Fruit fly (Drosophila melanogaster) whole organism, embryonic: ENCODE measurements around the gene CG31776.

Experiments used
- Adf1 ChIP-seq: fragments of 200-800 bp; sonication (Bioruptor generic); IDR thresholded peaks from 2 replicates; pipeline ENCODE4 v1.3.6; 2022; ENCODE audit warnings: missing biosample characterization, missing genetic modification characterization
- Atf3 ChIP-seq: fragments of 200-800 bp; sonication (Bioruptor generic); optimal IDR thresholded peaks from 3 replicates; lab custom pipeline; 2016; ENCODE audit warnings: missing biosample characterization, missing genetic modification characterization
- Awh ChIP-seq: fragments of 200-800 bp; sonication (Bioruptor generic); IDR thresholded peaks from 2 replicates; pipeline ENCODE4, ENCODE4 v1.3.6; 2022; ENCODE audit warnings: missing biosample characterization, missing genetic modification characterization
- CG12659 ChIP-seq: fragments of 200-800 bp; sonication (Bioruptor generic); optimal IDR thresholded peaks from 3 replicates; lab custom pipeline; 2017; ENCODE audit warnings: mild to moderate bottlenecking, missing biosample characterization, missing genetic modification reagents, missing genetic modification characterization
- CG15479 ChIP-seq: fragments of 200-800 bp; sonication (Bioruptor generic); optimal IDR thresholded peaks from 3 replicates; lab custom pipeline; 2019; ENCODE audit warnings: missing biosample characterization, mild to moderate bottlenecking, missing genetic modification characterization, moderate library complexity
- CG1647 ChIP-seq: fragments of 200-800 bp; sonication (Bioruptor generic); optimal IDR thresholded peaks from 3 replicates; lab custom pipeline; 2016; ENCODE audit warnings: missing biosample characterization, missing genetic modification characterization
- CG17328 ChIP-seq: fragments of 200-800 bp; sonication (Bioruptor generic); IDR thresholded peaks from 2 replicates; pipeline ENCODE4 v1.3.6; 2022; ENCODE audit warnings: missing biosample characterization, missing genetic modification characterization
- CG17802 ChIP-seq: fragments of 200-800 bp; sonication (Bioruptor generic); optimal IDR thresholded peaks from 2 replicates; lab custom pipeline; 2018; ENCODE audit warnings: missing biosample characterization, mild to moderate bottlenecking, missing genetic modification characterization, moderate library complexity
- CG1792 ChIP-seq: fragments of 200-800 bp; sonication (Bioruptor generic); optimal IDR thresholded peaks from 2 replicates; lab custom pipeline; 2016; ENCODE audit warnings: missing biosample characterization, missing genetic modification characterization
- CG2199 ChIP-seq: fragments of 200-800 bp; sonication (Bioruptor generic); IDR thresholded peaks from 3 replicates; pipeline ENCODE4 v1.3.6; 2022; ENCODE audit warnings: missing biosample characterization, missing genetic modification characterization
- CG30431 ChIP-seq: fragments of 200-800 bp; sonication (Bioruptor generic); optimal IDR thresholded peaks from 2 replicates; lab custom pipeline; 2017; ENCODE audit warnings: missing biosample characterization, missing genetic modification characterization
- CG3163 ChIP-seq: fragments of 200-800 bp; sonication (Bioruptor generic); optimal IDR thresholded peaks from 3 replicates; lab custom pipeline; 2016; ENCODE audit warnings: missing biosample characterization, missing genetic modification characterization
- CG3838 ChIP-seq: fragments of 200-800 bp; sonication (Bioruptor generic); optimal IDR thresholded peaks from 3 replicates; lab custom pipeline; 2016; ENCODE audit warnings: missing biosample characterization, missing genetic modification characterization
- CG4424 ChIP-seq: fragments of 200-800 bp; sonication (Bioruptor generic); optimal IDR thresholded peaks from 3 replicates; lab custom pipeline; 2016; ENCODE audit warnings: missing biosample characterization, missing genetic modification characterization
- CG4820 ChIP-seq: fragments of 200-800 bp; sonication (Bioruptor generic); optimal IDR thresholded peaks from 3 replicates; lab custom pipeline; 2016; ENCODE audit warnings: missing biosample characterization, missing genetic modification characterization
- CG5245 ChIP-seq: fragments of 200-800 bp; sonication (Bioruptor generic); optimal IDR thresholded peaks from 3 replicates; lab custom pipeline; 2016; ENCODE audit warnings: missing biosample characterization, missing genetic modification characterization
- CG7556 ChIP-seq: fragments of 200-800 bp; sonication (Bioruptor generic); optimal IDR thresholded peaks from 2 replicates; lab custom pipeline; 2017; ENCODE audit warnings: missing biosample characterization, mild to moderate bottlenecking, missing genetic modification characterization
- CG7928 ChIP-seq: fragments of 200-800 bp; sonication (Bioruptor generic); optimal IDR thresholded peaks from 2 replicates; lab custom pipeline; 2017; ENCODE audit warnings: missing biosample characterization, mild to moderate bottlenecking, missing genetic modification characterization
- CG7963 ChIP-seq: fragments of 200-800 bp; sonication (Bioruptor generic); IDR thresholded peaks from 3 replicates; pipeline ENCODE4 v1.3.6; 2022; ENCODE audit warnings: missing biosample characterization, missing genetic modification characterization; ENCODE audit not compliant: partially characterized antibody
- CG9437 ChIP-seq: fragments of 200-800 bp; sonication (Bioruptor generic); optimal IDR thresholded peaks from 2 replicates; lab custom pipeline; 2018; ENCODE audit warnings: missing biosample characterization, mild to moderate bottlenecking, missing genetic modification characterization
- CTCF ChIP-seq: fragments of 200-800 bp; sonication (Bioruptor generic); optimal IDR thresholded peaks from 2 replicates; lab custom pipeline; 2017; ENCODE audit warnings: missing biosample characterization, mild to moderate bottlenecking, missing genetic modification characterization, moderate library complexity
- CoRest ChIP-seq: fragments of 200-800 bp; sonication (Bioruptor generic); optimal IDR thresholded peaks from 3 replicates; lab custom pipeline; 2018; ENCODE audit warnings: missing biosample characterization, mild to moderate bottlenecking, missing genetic modification characterization, moderate library complexity
- Dfd ChIP-seq, 2 experiments: fragments of >200 bp; optimal IDR thresholded peaks; 2 replicates each; lab custom pipeline; 2017; ENCODE audit warnings: missing biosample characterization in 2 of 2, missing genetic modification characterization in 2 of 2
- Dip3 ChIP-seq: fragments of 200-800 bp; sonication (Bioruptor generic); optimal IDR thresholded peaks from 3 replicates; lab custom pipeline; 2016; ENCODE audit warnings: missing biosample characterization, missing genetic modification characterization
- Ets65A ChIP-seq: fragments of 200-800 bp; sonication (Bioruptor generic); peaks from one replicate; lab custom pipeline; 2016; ENCODE audit warnings: missing biosample characterization, missing genetic modification characterization
- H2.0 ChIP-seq: fragments of 200-800 bp; sonication (Bioruptor generic); IDR thresholded peaks from 2 replicates; pipeline ENCODE4 v1.3.6; 2022; ENCODE audit warnings: missing biosample characterization, missing genetic modification characterization
- HmgZ ChIP-seq: fragments of 200-800 bp; sonication (Bioruptor generic); optimal IDR thresholded peaks from 2 replicates; lab custom pipeline; 2018; ENCODE audit warnings: missing biosample characterization, mild to moderate bottlenecking, missing genetic modification characterization
- Med ChIP-seq: fragments of 200-800 bp; sonication (Bioruptor generic); peaks from one replicate; lab custom pipeline; 2016; ENCODE audit warnings: missing biosample characterization, missing genetic modification characterization, mild to moderate bottlenecking, inconsistent platforms, moderate library complexity
- Myb ChIP-seq: fragments of 200-800 bp; sonication (Bioruptor generic); optimal IDR thresholded peaks from 2 replicates; lab custom pipeline; 2016; ENCODE audit warnings: missing biosample characterization, missing genetic modification characterization
- Nf-YC ChIP-seq: fragments of 200-800 bp; optimal IDR thresholded peaks from 3 replicates; lab custom pipeline; 2019; ENCODE audit warnings: missing biosample characterization, mild to moderate bottlenecking, missing genetic modification characterization, moderate library complexity
- Rx ChIP-seq: fragments of 200-800 bp; sonication (Bioruptor generic); IDR thresholded peaks from 2 replicates; pipeline ENCODE4 v1.3.6; 2022; ENCODE audit warnings: missing biosample characterization, missing genetic modification characterization
- Scr ChIP-seq: fragments of 200-800 bp; sonication (Bioruptor generic); IDR thresholded peaks from 2 replicates; pipeline ENCODE4 v1.3.6; 2022; ENCODE audit warnings: missing biosample characterization, missing genetic modification characterization; ENCODE audit not compliant: partially characterized antibody
- Sin3A ChIP-seq: fragments of >200 bp; optimal IDR thresholded peaks from 2 replicates; lab custom pipeline; 2018
- Sox102F ChIP-seq: fragments of 200-800 bp; sonication (Bioruptor generic); optimal IDR thresholded peaks from 2 replicates; lab custom pipeline; 2018; ENCODE audit warnings: missing biosample characterization, mild to moderate bottlenecking, missing genetic modification characterization, moderate library complexity
- Ssrp ChIP-seq: fragments of 200-800 bp; sonication (Bioruptor generic); optimal IDR thresholded peaks from 2 replicates; lab custom pipeline; 2018; ENCODE audit warnings: missing biosample characterization, mild to moderate bottlenecking, missing genetic modification characterization, moderate library complexity
- abd-A ChIP-seq: fragments of 200-800 bp; sonication (Bioruptor generic); optimal IDR thresholded peaks from 3 replicates; lab custom pipeline; 2019; ENCODE audit warnings: missing biosample characterization, mild to moderate bottlenecking, missing genetic modification characterization, moderate library complexity
- caup ChIP-seq: fragments of 200-800 bp; sonication (Bioruptor generic); optimal IDR thresholded peaks from 3 replicates; lab custom pipeline; 2017; ENCODE audit warnings: missing biosample characterization, mild to moderate bottlenecking, missing genetic modification characterization, moderate library complexity; ENCODE audit not compliant: severe bottlenecking
- chif ChIP-seq, 2 experiments: fragments of 200-800 bp; sonication (Bioruptor generic); optimal IDR thresholded peaks; 3 replicates each; lab custom pipeline; 2016; ENCODE audit warnings: missing biosample characterization in 2 of 2, missing genetic modification characterization in 2 of 2
- ci ChIP-seq: fragments of 200-800 bp; sonication (Bioruptor generic); IDR thresholded peaks from 3 replicates; pipeline ENCODE4 v1.3.6; 2022; ENCODE audit warnings: missing biosample characterization, missing genetic modification characterization
- crp ChIP-seq, 2 experiments: fragments of 200-800 bp; sonication (Bioruptor generic); optimal IDR thresholded peaks; 2 replicates in 1 of 2; 3 replicates in 1 of 2; lab custom pipeline; 2017; ENCODE audit warnings: missing biosample characterization in 2 of 2, missing genetic modification characterization in 2 of 2, mild to moderate bottlenecking in 1 of 2, moderate library complexity in 1 of 2
- dmrt11E ChIP-seq: fragments of 200-800 bp; sonication (Bioruptor generic); optimal IDR thresholded peaks from 3 replicates; lab custom pipeline; 2018; ENCODE audit warnings: missing biosample characterization, mild to moderate bottlenecking, missing genetic modification characterization, moderate library complexity
- emc ChIP-seq: fragments of 200-800 bp; sonication (Bioruptor generic); optimal IDR thresholded peaks from 2 replicates; lab custom pipeline; 2016; ENCODE audit warnings: missing biosample characterization, missing genetic modification characterization
- esg ChIP-seq: fragments of 200-800 bp; sonication (Bioruptor generic); conservative IDR thresholded peaks from 2 replicates; pipeline ENCODE4 v1.3.6; 2022; ENCODE audit warnings: missing biosample characterization, missing genetic modification characterization
- gro ChIP-seq: fragments of 200-800 bp; sonication (Bioruptor generic); optimal IDR thresholded peaks from 2 replicates; lab custom pipeline; 2016; ENCODE audit warnings: missing biosample characterization, missing genetic modification characterization
- ind ChIP-seq: fragments of 200-800 bp; sonication (Bioruptor generic); optimal IDR thresholded peaks from 3 replicates; lab custom pipeline; 2016; ENCODE audit warnings: missing biosample characterization, missing genetic modification characterization
- jumu ChIP-seq: fragments of 200-800 bp; sonication (Bioruptor generic); optimal IDR thresholded peaks from 3 replicates; lab custom pipeline; 2016; ENCODE audit warnings: missing biosample characterization, missing genetic modification characterization
- phol ChIP-seq: fragments of 200-800 bp; sonication (Bioruptor generic); optimal IDR thresholded peaks from 3 replicates; lab custom pipeline; 2018; ENCODE audit warnings: missing biosample characterization, mild to moderate bottlenecking, missing genetic modification characterization, moderate library complexity
- prd ChIP-seq, 3 experiments: fragments of >200 bp in 2 of 3; fragments of 200-800 bp in 1 of 3; sonication (Bioruptor generic) in 1 of 3; optimal IDR thresholded peaks in 2 of 3; IDR thresholded peaks in 1 of 3; 2 replicates in 2 of 3; 3 replicates in 1 of 3; pipeline versions ENCODE4 v1.3.6 to Lab custom; 2017 to 2022; ENCODE audit warnings: missing biosample characterization in 1 of 3, missing genetic modification characterization in 1 of 3
- scrt ChIP-seq: fragments of 200-800 bp; sonication (Bioruptor generic); optimal IDR thresholded peaks from 2 replicates; lab custom pipeline; 2018; ENCODE audit warnings: missing biosample characterization, mild to moderate bottlenecking, missing genetic modification characterization, moderate library complexity
- sisA ChIP-seq: fragments of 200-800 bp; sonication (Bioruptor generic); IDR thresholded peaks from 2 replicates; pipeline ENCODE4 v1.3.6; 2022; ENCODE audit warnings: missing biosample characterization, missing genetic modification characterization
- sr ChIP-seq: fragments of 200-800 bp; sonication (Bioruptor generic); IDR thresholded peaks from 3 replicates; pipeline ENCODE4 v1.3.6; 2022; ENCODE audit warnings: missing biosample characterization, missing genetic modification characterization
- stc ChIP-seq: fragments of 200-800 bp; sonication (Bioruptor generic); IDR thresholded peaks from 2 replicates; pipeline ENCODE4 v1.3.6; 2022; ENCODE audit warnings: missing biosample characterization, missing genetic modification characterization

Gene CG31776

dm6 chr2L:3440322-3440721 is 29.7 kb upstream of the CG31776 start (continued):
- no peak for TF ChIP-seq Adf1
- no peak for TF ChIP-seq HmgZ (tag; lab: Kevin White, UChicago)
- peak; percentile 7 for TF ChIP-seq Myb (GFP tag; lab: Kevin White, UChicago)
- TF ChIP-seq CG17802: peak; percentile 33
- no peak for TF ChIP-seq Nf-YC (tag; lab: Kevin White, UChicago)
- no peak for TF ChIP-seq Sin3A
- peak; percentile 82 for TF ChIP-seq Sox102F
- peak; percentile 51; the same call in 1 of the 3 replicates for TF ChIP-seq sr (GFP tag; lab: Robert Waterston, UW)
- TF ChIP-seq CG4424 (GFP tag; lab: Kevin White, UChicago): peak; percentile 65
- TF ChIP-seq sisA: peak; percentile 84
- TF ChIP-seq CG1647 (GFP tag; lab: Kevin White, UChicago): no peak
- no peak for TF ChIP-seq Dip3 (GFP tag; lab: Kevin White, UChicago)
- TF ChIP-seq gro: no peak
- no peak for TF ChIP-seq CG7963 (GFP tag; lab: Robert Waterston, UW)
- TF ChIP-seq CTCF (GFP tag; lab: Kevin White, UChicago): peak; percentile 8
- peak; percentile 51; the same call in 1 of the 3 replicates for TF ChIP-seq CG2199 (GFP tag; lab: Robert Waterston, UW)
- no peak for TF ChIP-seq CG15479 (GFP tag; lab: Kevin White, UChicago)
- TF ChIP-seq ci: peak; percentile 90
- peak; percentile 77 for TF ChIP-seq phol (tag; lab: Kevin White, UChicago)
- TF ChIP-seq CG30431 (GFP tag; lab: Kevin White, UChicago): peak; percentile 28
- TF ChIP-seq CG3163: no peak
- TF ChIP-seq Dfd (GFP tag; optimal IDR thresholded peaks at IDR 0.05; lab: Kevin White, UChicago): no peak
- peak; percentile 57 for TF ChIP-seq esg (GFP tag; lab: Robert Waterston, UW)
- peak; percentile 63 for TF ChIP-seq H2.0 (GFP tag; lab: Robert Waterston, UW)
- peak; percentile 39 for TF ChIP-seq CG12659 (GFP tag; lab: Kevin White, UChicago)
- TF ChIP-seq chif (GFP tag; optimal IDR thresholded peaks at IDR 0.05; lab: Kevin White, UChicago): peak; percentile 52 to 63
- peak; percentile 52 for TF ChIP-seq CG4820
- peak; percentile 33 for TF ChIP-seq scrt (GFP tag; lab: Kevin White, UChicago)
- no peak for TF ChIP-seq CG1792 (GFP tag; lab: Kevin White, UChicago)
- peak in 1 of 2 experiments; percentile 26 for TF ChIP-seq crp (GFP tag; optimal IDR thresholded peaks at IDR 0.05; lab: Kevin White, UChicago)
- peak; percentile 44 for TF ChIP-seq CG7556 (GFP tag; lab: Kevin White, UChicago)
- TF ChIP-seq Med: peak; percentile 89
- TF ChIP-seq dmrt11E (tag; lab: Kevin White, UChicago): no peak
- TF ChIP-seq stc (GFP tag; lab: Robert Waterston, UW): peak; percentile 80
- peak; percentile 34 for TF ChIP-seq Atf3 (GFP tag; lab: Kevin White, UChicago)
- TF ChIP-seq CG7928 (GFP tag; lab: Kevin White, UChicago): no peak
- TF ChIP-seq Rx (GFP tag; lab: Robert Waterston, UW): peak; percentile 82
- peak; percentile 77 for TF ChIP-seq CG17328 (GFP tag; lab: Robert Waterston, UW)
- peak; percentile 27 for TF ChIP-seq caup (GFP tag; lab: Kevin White, UChicago)
- TF ChIP-seq Scr (GFP tag; lab: Robert Waterston, UW): no peak
- TF ChIP-seq jumu (GFP tag; lab: Kevin White, UChicago): peak; percentile 52
- TF ChIP-seq prd (optimal IDR thresholded peaks at IDR 0.05; lab: Kevin White, UChicago): no peak
- peak; percentile 82 for TF ChIP-seq prd (GFP tag; IDR thresholded peaks at IDR 0.05; lab: Robert Waterston, UW)
- peak; percentile 86 for TF ChIP-seq Awh (GFP tag; lab: Robert Waterston, UW)
- TF ChIP-seq abd-A: no peak
- peak; percentile 21 for TF ChIP-seq CG9437 (GFP tag; lab: Kevin White, UChicago)
- TF ChIP-seq CoRest (tag; lab: Kevin White, UChicago): peak; percentile 31
- TF ChIP-seq Ets65A: peak; percentile 76
- TF ChIP-seq Ssrp (tag; lab: Kevin White, UChicago): peak; percentile 9
- TF ChIP-seq CG3838: no peak
- TF ChIP-seq ind (GFP tag; lab: Kevin White, UChicago): peak; percentile 77
- peak; percentile 14 for TF ChIP-seq CG5245
- no peak for TF ChIP-seq emc
